Worm (Caenorhabditis elegans): ENCODE results near the gene clec-164.

clec-164 gene

DNA sequence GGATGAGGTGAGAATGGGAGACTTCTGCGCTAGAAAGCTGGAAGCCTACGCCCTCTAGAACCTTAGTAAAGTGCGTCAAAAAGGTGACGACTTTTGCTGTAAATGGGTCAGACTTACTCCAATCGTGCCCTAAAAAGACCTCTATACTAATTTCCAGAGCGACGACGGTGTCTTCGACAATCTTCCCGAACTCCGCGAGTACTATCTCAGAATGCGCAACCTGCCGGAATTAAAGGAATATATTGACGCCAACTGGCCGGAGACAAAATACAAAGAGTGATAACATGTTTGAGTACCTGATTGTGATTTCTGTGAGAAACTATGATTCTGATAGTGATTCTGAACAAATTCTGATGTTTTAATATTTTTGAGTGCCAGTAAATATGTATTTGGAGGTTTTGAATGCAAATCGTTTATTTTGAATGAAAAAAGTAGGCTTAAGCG, 45.6 kb downstream of the clec-164 start:
- TF ChIP-seq ama-1 (optimal IDR thresholded peaks at IDR 0.05) (peak; percentile 82), nhr-43 (tag; optimal IDR thresholded peaks at IDR 0.05; ENCODE audit: poor library complexity, severe bottlenecking) (peak; percentile 22), lin-39 (tag; optimal IDR thresholded peaks at IDR 0.05) (no peak), hmg-11 (tag; optimal IDR thresholded peaks at IDR 0.05) (no peak), nhr-25 (tag; optimal IDR thresholded peaks at IDR 0.05) (peak; percentile 5), lsy-12 (tag; optimal IDR thresholded peaks at IDR 0.05) (no peak), elt-3 (tag; optimal IDR thresholded peaks at IDR 0.05) (peak in 1 of 3 experiments; percentile 36), nhr-23 (tag; optimal IDR thresholded peaks at IDR 0.05) (peak; percentile 49)

DNA sequence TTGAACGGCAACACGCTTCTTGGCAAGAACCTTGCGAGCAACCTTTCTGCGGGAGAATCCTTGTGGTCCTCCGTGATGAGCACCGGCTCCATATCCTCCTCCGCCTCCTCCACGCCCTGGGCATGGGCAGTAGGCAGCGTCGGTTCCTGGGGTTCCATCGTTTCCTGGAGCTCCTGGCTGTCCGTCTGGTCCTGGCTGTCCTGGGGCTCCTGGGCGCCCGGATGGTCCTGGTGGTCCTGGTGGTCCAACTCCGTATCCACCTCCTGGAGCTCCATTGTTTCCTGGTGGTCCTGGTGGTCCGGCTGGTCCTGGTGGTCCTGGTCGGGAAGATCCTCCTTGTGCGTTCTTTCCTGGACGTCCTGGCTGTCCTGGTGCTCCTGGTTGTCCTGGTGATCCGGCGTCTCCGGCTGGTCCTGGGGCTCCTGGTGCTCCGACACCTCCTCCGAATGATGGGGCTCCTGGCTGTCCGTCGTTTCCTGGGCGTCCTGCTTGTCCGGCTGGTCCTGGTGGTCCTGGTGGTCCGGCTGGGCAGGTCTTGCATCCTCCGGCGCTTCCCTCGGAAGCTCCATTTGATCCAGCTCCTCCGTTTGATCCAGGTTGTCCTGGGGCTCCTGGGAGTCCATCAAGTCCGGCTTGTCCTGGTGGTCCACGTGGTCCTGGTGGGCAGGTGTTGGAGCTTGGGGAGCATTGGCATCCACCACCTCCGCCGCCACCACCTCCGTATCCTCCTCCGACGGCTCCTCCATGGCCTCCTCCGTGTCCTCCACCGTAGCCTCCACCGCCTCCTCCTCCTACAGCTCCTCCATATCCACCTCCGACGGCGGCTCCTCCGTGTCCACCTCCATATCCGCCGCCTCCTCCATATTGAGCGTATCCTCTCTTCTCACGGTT, 46.3 kb downstream of the clec-164 start:
- TF ChIP-seq nhr-25 (tag; optimal IDR thresholded peaks at IDR 0.05) (no peak), tbx-2 (tag; optimal IDR thresholded peaks at IDR 0.05) (no peak), nhr-12 (tag; optimal IDR thresholded peaks at IDR 0.05) (no peak), daf-12 (tag; optimal IDR thresholded peaks at IDR 0.05) (no peak), hmg-11 (tag; optimal IDR thresholded peaks at IDR 0.05) (no peak), lin-15B (tag; optimal IDR thresholded peaks at IDR 0.05) (no peak), lsy-12 (tag; optimal IDR thresholded peaks at IDR 0.05) (no peak), nfya-1 (tag; optimal IDR thresholded peaks at IDR 0.05; ENCODE audit: insufficient read depth) (no peak), nhr-237 (tag; optimal IDR thresholded peaks at IDR 0.05) (no peak), R02D3.7 (tag; optimal IDR thresholded peaks at IDR 0.05) (no peak), elt-3 (tag; optimal IDR thresholded peaks at IDR 0.05) (no peak), mml-1 (tag; optimal IDR thresholded peaks at IDR 0.05) (no peak), egl-5 (tag; optimal IDR thresholded peaks at IDR 0.05) (no peak), elt-1 (tag; optimal IDR thresholded peaks at IDR 0.05) (no peak), fos-1 (tag; optimal IDR thresholded peaks at IDR 0.05) (no peak), eor-1 (tag; optimal IDR thresholded peaks at IDR 0.05) (no peak), snpc-4 (tag; optimal IDR thresholded peaks at IDR 0.05) (no peak), sea-2 (GFP tag; optimal IDR thresholded peaks at IDR 0.05) (no peak), skn-1 (tag; optimal IDR thresholded peaks at IDR 0.05) (no peak), ZK546.5 (tag; optimal IDR thresholded peaks at IDR 0.05) (no peak)

DNA sequence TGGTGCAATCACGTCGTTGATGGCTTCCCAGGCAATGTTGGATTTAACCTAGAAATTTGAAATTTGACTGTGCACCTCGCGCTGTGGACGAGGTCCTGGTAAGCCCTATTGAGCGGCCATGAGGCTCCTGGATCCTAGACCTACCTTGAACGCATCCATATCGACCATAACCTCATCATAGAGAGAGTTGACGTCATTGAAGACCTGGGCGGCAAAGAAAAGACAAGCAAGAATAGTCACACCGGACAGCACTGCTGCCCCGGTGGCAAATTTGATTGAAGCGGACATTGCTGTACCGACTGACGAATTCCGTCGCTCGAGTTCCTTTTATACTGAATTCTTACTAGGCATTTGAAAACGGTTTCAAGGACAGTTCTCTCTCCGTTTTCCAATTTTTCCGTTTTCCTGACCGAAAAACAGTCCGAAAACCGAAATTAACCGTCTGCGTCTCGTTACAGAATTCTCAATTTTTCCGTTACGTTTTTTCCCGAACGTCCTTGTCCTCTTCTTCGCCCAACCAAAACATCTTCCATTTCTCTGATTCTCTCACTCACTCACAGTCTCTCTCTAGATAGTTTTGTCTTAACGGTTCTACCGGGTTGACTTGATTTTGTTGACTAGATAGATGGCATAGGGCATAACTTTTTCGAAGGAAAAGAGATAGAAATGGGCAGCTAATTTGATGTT, 47.1 kb downstream of the clec-164 start, which contains the start of gene col-103:
Gene col-103, minus strand, starts transcription at position 302 of the 687 bp plus-strand sequence.
- TF ChIP-seq lin-15B (tag; optimal IDR thresholded peaks at IDR 0.05) = no peak
- TF ChIP-seq egl-5 (tag; optimal IDR thresholded peaks at IDR 0.05) = no peak
- peak; percentile 14 for TF ChIP-seq unc-62 (GFP tag; optimal IDR thresholded peaks at IDR 0.05)
- TF ChIP-seq nfya-1 (tag; optimal IDR thresholded peaks at IDR 0.05; ENCODE audit: insufficient read depth) = no peak
- TF ChIP-seq ama-1 (optimal IDR thresholded peaks at IDR 0.05) = peak; percentile 88
- peak; percentile 23 for TF ChIP-seq nhr-23 (tag; optimal IDR thresholded peaks at IDR 0.05)
